Worm (Caenorhabditis elegans): ENCODE data around the gene inft-2.

DNA sequence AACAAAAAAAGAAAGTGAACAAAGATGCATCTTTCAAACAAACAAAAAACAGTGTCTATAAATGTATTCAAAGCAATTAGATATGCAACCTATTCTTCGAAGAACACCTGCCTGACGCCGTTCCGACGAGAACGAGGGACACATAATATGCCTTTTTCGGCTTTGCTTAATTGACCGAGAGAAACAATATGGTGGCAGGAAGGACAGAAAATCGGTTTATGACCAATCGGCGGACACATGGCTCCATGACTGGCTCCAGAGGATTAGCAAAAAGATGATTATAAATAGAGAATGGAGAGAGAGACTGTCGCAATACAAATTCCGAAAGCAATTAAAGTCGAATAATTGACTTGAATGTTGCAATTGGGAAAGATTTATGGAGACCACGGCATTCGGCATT is 16.1 kb downstream of the inft-2 start:
- TF ChIP-seq nhr-76 (tag; optimal IDR thresholded peaks at IDR 0.05) (no peak), pqm-1 (tag; optimal IDR thresholded peaks at IDR 0.05) (no peak)

Data from whole organism, L1 larva.